Worm (Caenorhabditis elegans) whole organism, L1 larva: ENCODE measurements around the gene nsph-1.1.

Experiments
- C34B4.2 ChIP-seq: sonication (generic microtip); optimal IDR thresholded peaks from 2 replicates; lab custom pipeline; 2017; ENCODE audit warnings: mild to moderate bottlenecking, missing genetic modification characterization, missing compliant biosample characterization
- aha-1 ChIP-seq: fragments of 150-350 bp; optimal IDR thresholded peaks from 2 replicates; lab custom pipeline; 2014; ENCODE audit warnings: missing biosample characterization, missing genetic modification characterization
- alr-1 ChIP-seq: fragments of 200-800 bp; sonication (Bioruptor generic); optimal IDR thresholded peaks from 2 replicates; lab custom pipeline; 2018; ENCODE audit warnings: borderline replicate concordance, mild to moderate bottlenecking, missing genetic modification characterization, missing compliant biosample characterization
- ama-1 ChIP-seq: fragments of 150-350 bp; optimal IDR thresholded peaks from 2 replicates; lab custom pipeline; 2014
- ceh-8 ChIP-seq: fragments of 200-800 bp; sonication (Bioruptor generic); optimal IDR thresholded peaks from 2 replicates; lab custom pipeline; 2018; ENCODE audit warnings: mild to moderate bottlenecking, missing genetic modification characterization, moderate library complexity, missing compliant biosample characterization
- ceh-82 ChIP-seq, 3 experiments: fragments of 150-350 bp in 1 of 3; sonication (generic microtip) in 2 of 3; optimal IDR thresholded peaks; 2 replicates each; lab custom pipeline; 2014 to 2017; ENCODE audit warnings: missing biosample characterization in 3 of 3, missing genetic modification characterization in 3 of 3
- ceh-88 ChIP-seq: fragments of 200-800 bp; sonication (Bioruptor generic); IDR thresholded peaks from 2 replicates; pipeline ENCODE4 v1.3.6; 2022; ENCODE audit warnings: missing genetic modification characterization, missing compliant biosample characterization
- efl-1 ChIP-seq, 4 experiments: fragments of 150-350 bp; optimal IDR thresholded peaks in 3 of 4; peaks in 1 of 4; 1 replicate in 1 of 4; 2 replicates in 3 of 4; lab custom pipeline; 2014; ENCODE audit warnings: missing biosample characterization in 2 of 4, missing genetic modification characterization in 2 of 4, missing genetic modification reagents in 2 of 4
- egl-27 ChIP-seq, 2 experiments: fragments of 150-350 bp in 1 of 2; sonication (generic microtip); optimal IDR thresholded peaks; 3 replicates each; lab custom pipeline; 2017 to 2018; ENCODE audit warnings: missing biosample characterization in 2 of 2, missing genetic modification characterization in 2 of 2, missing genetic modification reagents in 2 of 2
- elt-2 ChIP-seq: sonication (generic microtip); optimal IDR thresholded peaks from 2 replicates; lab custom pipeline; 2016; ENCODE audit warnings: missing genetic modification characterization, mild to moderate bottlenecking, inconsistent platforms, missing compliant biosample characterization, missing genetic modification reagents
- fkh-10 ChIP-seq: sonication (generic microtip); optimal IDR thresholded peaks from 2 replicates; lab custom pipeline; 2017; ENCODE audit warnings: missing biosample characterization, missing genetic modification reagents, missing genetic modification characterization
- fkh-8 ChIP-seq: sonication (generic microtip); optimal IDR thresholded peaks from 2 replicates; lab custom pipeline; 2016; ENCODE audit warnings: mild to moderate bottlenecking, missing genetic modification characterization, missing compliant biosample characterization
- hlh-17 ChIP-seq: fragments of 200-800 bp; sonication (Bioruptor generic); optimal IDR thresholded peaks from 2 replicates; lab custom pipeline; 2018; ENCODE audit warnings: missing genetic modification characterization, mild to moderate bottlenecking, missing compliant biosample characterization, moderate library complexity, borderline replicate concordance
- hlh-4 ChIP-seq: sonication (generic microtip); optimal IDR thresholded peaks from 2 replicates; lab custom pipeline; 2016; ENCODE audit warnings: mild to moderate bottlenecking, missing genetic modification characterization, missing compliant biosample characterization
- irx-1 ChIP-seq: sonication (generic microtip); optimal IDR thresholded peaks from 2 replicates; lab custom pipeline; 2016; ENCODE audit warnings: missing genetic modification characterization, missing compliant biosample characterization
- isw-1 ChIP-seq: fragments of 200-800 bp; sonication (Bioruptor generic); IDR thresholded peaks from 2 replicates; pipeline ENCODE4 v1.3.6; 2022; ENCODE audit warnings: missing genetic modification characterization, missing compliant biosample characterization
- jun-1 ChIP-seq: fragments of 150-350 bp; optimal IDR thresholded peaks from 2 replicates; lab custom pipeline; 2014; ENCODE audit warnings: missing biosample characterization, missing genetic modification reagents, missing genetic modification characterization
- lin-14 ChIP-seq: fragments of 200-800 bp; sonication (Bioruptor generic); optimal IDR thresholded peaks from 2 replicates; lab custom pipeline; 2018; ENCODE audit warnings: mild to moderate bottlenecking, missing genetic modification characterization, moderate library complexity, missing compliant biosample characterization
- lin-39 ChIP-seq: fragments of 150-350 bp; optimal IDR thresholded peaks from 2 replicates; lab custom pipeline; 2014; ENCODE audit warnings: missing biosample characterization, missing genetic modification reagents, missing genetic modification characterization
- lsy-2 ChIP-seq, 2 experiments: fragments of 150-350 bp; optimal IDR thresholded peaks; 2 replicates each; lab custom pipeline; 2014; ENCODE audit warnings: missing biosample characterization in 2 of 2, missing genetic modification characterization in 2 of 2
- mef-2 ChIP-seq: fragments of 150-350 bp; optimal IDR thresholded peaks from 2 replicates; lab custom pipeline; 2014; ENCODE audit warnings: missing biosample characterization, missing genetic modification characterization
- mep-1 ChIP-seq: fragments of 150-350 bp; optimal IDR thresholded peaks from 2 replicates; lab custom pipeline; 2014; ENCODE audit warnings: missing biosample characterization, missing genetic modification characterization
- nhr-20 ChIP-seq: sonication (generic microtip); optimal IDR thresholded peaks from 2 replicates; lab custom pipeline; 2016; ENCODE audit warnings: mild to moderate bottlenecking, missing genetic modification characterization, missing compliant biosample characterization
- nhr-76 ChIP-seq: sonication (generic microtip); optimal IDR thresholded peaks from 2 replicates; lab custom pipeline; 2017; ENCODE audit warnings: missing biosample characterization, missing genetic modification characterization
- nhr-77 ChIP-seq: fragments of 150-350 bp; optimal IDR thresholded peaks from 2 replicates; lab custom pipeline; 2014; ENCODE audit warnings: missing biosample characterization, missing genetic modification characterization
- nhr-90 ChIP-seq: sonication (generic microtip); optimal IDR thresholded peaks from 2 replicates; lab custom pipeline; 2016; ENCODE audit warnings: mild to moderate bottlenecking, missing genetic modification characterization, missing compliant biosample characterization; ENCODE audit not compliant: poor library complexity
- pqm-1 ChIP-seq: sonication (generic microtip); optimal IDR thresholded peaks from 3 replicates; lab custom pipeline; 2017; ENCODE audit warnings: missing biosample characterization, missing genetic modification characterization
- rnt-1 ChIP-seq: sonication (generic microtip); optimal IDR thresholded peaks from 2 replicates; lab custom pipeline; 2016; ENCODE audit warnings: mild to moderate bottlenecking, missing genetic modification characterization, moderate library complexity, missing compliant biosample characterization
- skn-1 ChIP-seq: fragments of 150-350 bp; optimal IDR thresholded peaks from 2 replicates; lab custom pipeline; 2014; ENCODE audit warnings: missing biosample characterization, missing genetic modification characterization
- snu-23 ChIP-seq: sonication (generic microtip); optimal IDR thresholded peaks from 2 replicates; lab custom pipeline; 2016; ENCODE audit warnings: missing genetic modification characterization, missing compliant biosample characterization
- sptf-1 ChIP-seq: fragments of 150-350 bp; optimal IDR thresholded peaks from 2 replicates; lab custom pipeline; 2014; ENCODE audit warnings: missing biosample characterization, missing genetic modification characterization
- swsn-7 ChIP-seq: sonication (generic microtip); optimal IDR thresholded peaks from 2 replicates; lab custom pipeline; 2016; ENCODE audit warnings: missing genetic modification characterization, missing compliant biosample characterization
- xbp-1 ChIP-seq: sonication (generic microtip); optimal IDR thresholded peaks from 2 replicates; lab custom pipeline; 2016; ENCODE audit warnings: missing genetic modification characterization, missing compliant biosample characterization
- zip-4 ChIP-seq: fragments of 200-800 bp; sonication (Bioruptor generic); optimal IDR thresholded peaks from 2 replicates; lab custom pipeline; 2018; ENCODE audit warnings: mild to moderate bottlenecking, missing genetic modification characterization, moderate library complexity, missing compliant biosample characterization
- ztf-11 ChIP-seq, 2 experiments: sonication (generic microtip); optimal IDR thresholded peaks; 2 replicates each; lab custom pipeline; 2016 to 2017; ENCODE audit warnings: missing genetic modification characterization in 2 of 2, missing biosample characterization in 1 of 2, missing compliant biosample characterization in 1 of 2
- ztf-4 ChIP-seq: fragments of 150-350 bp; optimal IDR thresholded peaks from 2 replicates; lab custom pipeline; 2014; ENCODE audit warnings: missing biosample characterization, missing genetic modification characterization

nsph-1.1 gene

DNA sequence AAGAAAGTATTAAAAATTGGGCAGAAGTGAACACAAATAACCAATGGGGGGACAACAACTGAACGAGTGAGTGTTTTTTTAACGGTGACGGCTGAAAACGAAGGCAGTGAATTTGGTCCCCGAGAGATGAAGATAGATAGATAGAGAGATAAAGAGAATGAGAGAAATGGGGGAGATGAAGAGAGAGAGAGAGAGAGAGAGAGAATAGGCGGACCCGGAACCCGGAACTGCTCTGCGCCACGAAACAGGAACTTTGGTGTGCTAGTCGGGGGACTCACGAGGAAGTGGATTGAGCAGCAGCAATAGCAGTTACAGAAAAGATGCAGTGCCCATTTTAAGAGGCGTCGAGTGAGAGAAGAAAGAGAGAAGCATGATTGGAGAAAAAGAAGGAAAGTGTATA, 29.8 kb downstream of the nsph-1.1 start (continued):
- TF ChIP-seq fkh-8, result peak; percentile 95
- TF ChIP-seq hlh-17 (GFP tag; lab: Kevin White, UChicago), result no peak
- TF ChIP-seq nhr-20 (tag; lab: Kevin White, UChicago), result peak; percentile 56
- TF ChIP-seq skn-1 (tag; lab: Kevin White, UChicago), result peak; percentile 6
- peak; percentile 68 for TF ChIP-seq swsn-7 (tag; lab: Kevin White, UChicago)
- peak; percentile 52 for TF ChIP-seq jun-1 (tag; lab: Kevin White, UChicago)
- peak; percentile 44 for TF ChIP-seq ztf-4 (tag; lab: Kevin White, UChicago)
- no peak for TF ChIP-seq aha-1 (tag; lab: Kevin White, UChicago)
- TF ChIP-seq isw-1 (GFP tag; lab: Robert Waterston, UW), result peak; percentile 59

- no peak for TF ChIP-seq rnt-1 (tag; lab: Kevin White, UChicago)
- no peak for TF ChIP-seq snu-23 (GFP tag; lab: Kevin White, UChicago)
- TF ChIP-seq mef-2 (tag; lab: Kevin White, UChicago), result no peak
- TF ChIP-seq nhr-77 (tag; lab: Kevin White, UChicago), result no peak
- TF ChIP-seq lsy-2 (tag; optimal IDR thresholded peaks at IDR 0.05; lab: Kevin White, UChicago), result no peak
- no peak for TF ChIP-seq pqm-1 (tag; lab: Kevin White, UChicago)
- TF ChIP-seq ztf-11 (tag; optimal IDR thresholded peaks at IDR 0.05; lab: Kevin White, UChicago), result no peak
- no peak for TF ChIP-seq ama-1 (lab: Kevin White, UChicago)
- no peak for TF ChIP-seq irx-1 (tag; lab: Kevin White, UChicago)
- no peak for TF ChIP-seq hlh-17 (GFP tag; lab: Kevin White, UChicago)
- no peak for TF ChIP-seq isw-1 (GFP tag; lab: Robert Waterston, UW)
- no peak for TF ChIP-seq lin-14
- TF ChIP-seq hlh-4 (tag; lab: Kevin White, UChicago), result no peak
- no peak for TF ChIP-seq ceh-82 (tag; optimal IDR thresholded peaks at IDR 0.05; lab: Kevin White, UChicago)
- TF ChIP-seq nhr-20 (tag; lab: Kevin White, UChicago), result no peak
Measured at ce11 chrII:8799725-8800124, 33.1 kb downstream of the nsph-1.1 start.

ce11 chrII:8800830-8801229, 34.3 kb downstream of the nsph-1.1 start, which contains the start of gene appg-2:
Gene appg-2, plus strand, starts transcription at chrII:8801130.
- TF ChIP-seq egl-27 (tag; optimal IDR thresholded peaks at IDR 0.05; lab: Kevin White, UChicago) (no peak), alr-1 (no peak), sptf-1 (tag; lab: Kevin White, UChicago) (no peak), nhr-20 (tag; lab: Kevin White, UChicago) (no peak), efl-1 (optimal IDR thresholded peaks at IDR 0.05; lab: Kevin White, UChicago) (no peak), efl-1 (GFP tag; optimal IDR thresholded peaks at IDR 0.05 in 1 of 2; lab: Kevin White, UChicago) (peak in 1 of 2 experiments; percentile 18)

- no peak for TF ChIP-seq nhr-76 (tag; lab: Kevin White, UChicago)
- TF ChIP-seq irx-1 (tag; lab: Kevin White, UChicago), result no peak
- no peak for TF ChIP-seq jun-1 (tag; lab: Kevin White, UChicago)
- TF ChIP-seq ceh-88 (GFP tag; lab: Robert Waterston, UW), result no peak
- no peak for TF ChIP-seq lin-39 (tag; lab: Kevin White, UChicago)
- TF ChIP-seq efl-1 (optimal IDR thresholded peaks at IDR 0.05; lab: Kevin White, UChicago), result no peak
- no peak for TF ChIP-seq efl-1 (GFP tag; optimal IDR thresholded peaks at IDR 0.05 in 1 of 2; lab: Kevin White, UChicago)
- no peak for TF ChIP-seq zip-4 (GFP tag; lab: Kevin White, UChicago)
- TF ChIP-seq fkh-10 (GFP tag; lab: Kevin White, UChicago), result no peak
- TF ChIP-seq ceh-8 (GFP tag; lab: Kevin White, UChicago), result no peak
- TF ChIP-seq elt-2, result no peak
- TF ChIP-seq xbp-1 (tag; lab: Kevin White, UChicago), result no peak
- TF ChIP-seq alr-1, result no peak
- no peak for TF ChIP-seq nhr-90 (tag; lab: Kevin White, UChicago)
- TF ChIP-seq hlh-17 (GFP tag; lab: Kevin White, UChicago), result no peak
- TF ChIP-seq mep-1 (tag; lab: Kevin White, UChicago), result no peak
- TF ChIP-seq C34B4.2 (tag; lab: Kevin White, UChicago), result no peak
- no peak for TF ChIP-seq fkh-8
Measured at ce11 chrII:8806921-8807320, 40.3 kb downstream of the nsph-1.1 start, which contains the start of gene pho-13. Gene pho-13, minus strand, starts transcription at chrII:8807021.
